Worm (Caenorhabditis elegans): ENCODE results near the gene chtb-1.

ce11 chrIII:9309840-9310239 is 45.4 kb downstream of the chtb-1 start:
- TF ChIP-seq flt-1 (GFP tag; IDR thresholded peaks at IDR 0.05) (no peak), ceh-13 (GFP tag; optimal IDR thresholded peaks at IDR 0.05) (no peak), ama-1 (optimal IDR thresholded peaks at IDR 0.05) (no peak), scrt-1 (GFP tag; IDR thresholded peaks at IDR 0.05) (no peak), tbx-37 (GFP tag; conservative IDR thresholded peaks at IDR 0.05) (no peak), hmbx-1 (tag; optimal IDR thresholded peaks at IDR 0.05) (no peak), hmg-4 (GFP tag; optimal IDR thresholded peaks at IDR 0.05) (no peak), tra-4 (tag; optimal IDR thresholded peaks at IDR 0.05) (no peak), pes-1 (GFP tag; IDR thresholded peaks at IDR 0.05) (no peak), F13C5.2 (tag; optimal IDR thresholded peaks at IDR 0.05) (no peak), tbx-11 (GFP tag; IDR thresholded peaks at IDR 0.05) (no peak), B0310.2 (tag; optimal IDR thresholded peaks at IDR 0.05) (no peak), ceh-36 (tag; optimal IDR thresholded peaks at IDR 0.05) (no peak), aly-1 (tag; optimal IDR thresholded peaks at IDR 0.05) (no peak)

Measured in whole organism, early embryonic.